Fruit fly (Drosophila melanogaster): ENCODE results near the gene CG14312.

CG14312 gene

dm6 chr3R:18243718-18244170 is 39.6 kb downstream of the CG14312 start (continued):
- TF ChIP-seq rib (GFP tag; IDR thresholded peaks at IDR 0.05): peak; percentile 10; the same call in 1 of the 2 replicates
- no peak for TF ChIP-seq Dp (GFP tag; optimal IDR thresholded peaks at IDR 0.05)
- peak; percentile 0 for TF ChIP-seq MTF-1 (GFP tag; optimal IDR thresholded peaks at IDR 0.05; ENCODE audit: borderline replicate concordance)
- TF ChIP-seq insv (GFP tag; optimal IDR thresholded peaks at IDR 0.05): no peak
- TF ChIP-seq nerfin-1 (tag; optimal IDR thresholded peaks at IDR 0.05): peak; percentile 6
- TF ChIP-seq D19B (GFP tag; optimal IDR thresholded peaks at IDR 0.05): peak; percentile 6
- TF ChIP-seq CG2875 (GFP tag; optimal IDR thresholded peaks at IDR 0.05): no peak
- no peak for TF ChIP-seq sens-2 (GFP tag; IDR thresholded peaks at IDR 0.05)
- peak; percentile 2 for TF ChIP-seq CG7839 (tag; optimal IDR thresholded peaks at IDR 0.05)
- 0 out of 2 replicates have a peak, but pooled peaks have one; percentile 3 for TF ChIP-seq seq (GFP tag; IDR thresholded peaks at IDR 0.05)
- TF ChIP-seq sima (GFP tag; optimal IDR thresholded peaks at IDR 0.05): no peak
- TF ChIP-seq pita (GFP tag; optimal IDR thresholded peaks at IDR 0.05): no peak
- TF ChIP-seq chm (GFP tag; IDR thresholded peaks at IDR 0.05): peak; percentile 7; the same call in 1 of the 2 replicates
- no peak for TF ChIP-seq pum (GFP tag; optimal IDR thresholded peaks at IDR 0.05)
- TF ChIP-seq kay (GFP tag; optimal IDR thresholded peaks at IDR 0.05): peak; percentile 70
- TF ChIP-seq Dbx (GFP tag; IDR thresholded peaks at IDR 0.05): peak; percentile 49; the same call in 1 of the 3 replicates
- TF ChIP-seq CG6765 (GFP tag; optimal IDR thresholded peaks at IDR 0.05): peak; percentile 28
- peak; percentile 42 for TF ChIP-seq zfh2 (GFP tag; optimal IDR thresholded peaks at IDR 0.05)
- TF ChIP-seq CG4282 (GFP tag; optimal IDR thresholded peaks at IDR 0.05): peak; percentile 21
- peak; percentile 24 for TF ChIP-seq Antp (GFP tag; optimal IDR thresholded peaks at IDR 0.05)
- TF ChIP-seq CrebB (tag; optimal IDR thresholded peaks at IDR 0.05): peak; percentile 11
- TF ChIP-seq CG1603 (tag; optimal IDR thresholded peaks at IDR 0.05): no peak
- no peak for TF ChIP-seq Aef1 (GFP tag; IDR thresholded peaks at IDR 0.05)
- TF ChIP-seq mirr (GFP tag; optimal IDR thresholded peaks at IDR 0.05): peak; percentile 49
- TF ChIP-seq CG9932 (GFP tag; IDR thresholded peaks at IDR 0.05): 0 out of 2 replicates have a peak, but pooled peaks have one; percentile 6
- TF ChIP-seq pfk (GFP tag; optimal IDR thresholded peaks at IDR 0.05): peak; percentile 2

dm6 chr3R:18243000-18243399 is 40.3 kb downstream of the CG14312 start:
- peak; percentile 97 for TF ChIP-seq CG17385 (GFP tag; optimal IDR thresholded peaks at IDR 0.05)
- no peak for TF ChIP-seq ewg (GFP tag; optimal IDR thresholded peaks at IDR 0.05)
- no peak for TF ChIP-seq CG10274 (GFP tag; optimal IDR thresholded peaks at IDR 0.05)
- peak; percentile 22; the same call in 1 of the 2 replicates for TF ChIP-seq CG10321 (GFP tag; IDR thresholded peaks at IDR 0.05)
- no peak for TF ChIP-seq CG3281 (GFP tag; optimal IDR thresholded peaks at IDR 0.05)
- no peak for TF ChIP-seq Bteb2 (GFP tag; optimal IDR thresholded peaks at IDR 0.05)
- no peak for TF ChIP-seq lilli (GFP tag; optimal IDR thresholded peaks at IDR 0.05)
- TF ChIP-seq CG14667 (GFP tag; IDR thresholded peaks at IDR 0.05): no peak
- no peak for TF ChIP-seq jigr1 (GFP tag; IDR thresholded peaks at IDR 0.05)
- no peak for TF ChIP-seq emc (GFP tag; optimal IDR thresholded peaks at IDR 0.05)
- peak; percentile 35 for TF ChIP-seq psq (GFP tag; optimal IDR thresholded peaks at IDR 0.05)
- TF ChIP-seq CG7786 (GFP tag; optimal IDR thresholded peaks at IDR 0.05): no peak
- no peak for TF ChIP-seq Dp (GFP tag; optimal IDR thresholded peaks at IDR 0.05)
- no peak for TF ChIP-seq CG18476 (GFP tag; optimal IDR thresholded peaks at IDR 0.05)
- TF ChIP-seq fd102C (GFP tag; optimal IDR thresholded peaks at IDR 0.05): no peak
- TF ChIP-seq Nf-YA (GFP tag; IDR thresholded peaks at IDR 0.05): 0 out of 2 replicates have a peak, but pooled peaks have one; percentile 4
- peak; percentile 37 for TF ChIP-seq sens (GFP tag)
- 0 out of 3 replicates have a peak, but pooled peaks have one; percentile 11 for TF ChIP-seq HLH4C (GFP tag; IDR thresholded peaks at IDR 0.05; ENCODE audit: partially characterized antibody)
- no peak for TF ChIP-seq tin (GFP tag; optimal IDR thresholded peaks at IDR 0.05)
- no peak for TF ChIP-seq CG7928 (GFP tag; optimal IDR thresholded peaks at IDR 0.05)
- TF ChIP-seq ATbp (GFP tag; optimal IDR thresholded peaks at IDR 0.05): no peak
- TF ChIP-seq CG18619 (GFP tag; optimal IDR thresholded peaks at IDR 0.05): no peak
- TF ChIP-seq CG3726 (GFP tag; IDR thresholded peaks at IDR 0.05): no peak
- no peak for TF ChIP-seq CG3065 (GFP tag; optimal IDR thresholded peaks at IDR 0.05)
- TF ChIP-seq Nf-YC (tag; optimal IDR thresholded peaks at IDR 0.05): no peak
- TF ChIP-seq sqz (GFP tag; optimal IDR thresholded peaks at IDR 0.05): peak; percentile 48
- peak; percentile 55 for TF ChIP-seq CG1529 (GFP tag; optimal IDR thresholded peaks at IDR 0.05)
